Worm (Caenorhabditis elegans): ENCODE measurements around the gene med-1.

Gene med-1

ce11 chrX:12404729-12405128 is 25.7 kb upstream of the med-1 start:
- TF ChIP-seq mls-2 (tag; optimal IDR thresholded peaks at IDR 0.05) (no peak), ceh-83 (GFP tag; optimal IDR thresholded peaks at IDR 0.05) (no peak), lin-32 (GFP tag; optimal IDR thresholded peaks at IDR 0.05) (no peak), sptf-1 (tag; optimal IDR thresholded peaks at IDR 0.05) (no peak), unc-62 (GFP tag; optimal IDR thresholded peaks at IDR 0.05) (peak; percentile 54)

ce11 chrX:12406037-12406436 is 24.4 kb upstream of the med-1 start:
- TF ChIP-seq ces-1 (GFP tag; optimal IDR thresholded peaks at IDR 0.05) (no peak), M03D4.4 (tag; optimal IDR thresholded peaks at IDR 0.05) (no peak), cnd-1 (tag; optimal IDR thresholded peaks at IDR 0.05) (no peak), blmp-1 (tag; optimal IDR thresholded peaks at IDR 0.05) (no peak), ceh-83 (GFP tag; optimal IDR thresholded peaks at IDR 0.05) (no peak), ceh-43 (GFP tag; optimal IDR thresholded peaks at IDR 0.05) (no peak), nhr-237 (tag; optimal IDR thresholded peaks at IDR 0.05) (no peak), unc-120 (tag; optimal IDR thresholded peaks at IDR 0.05; ENCODE audit: poor library complexity, severe bottlenecking) (no peak), nhr-28 (tag; optimal IDR thresholded peaks at IDR 0.05) (no peak), unc-62 (GFP tag; optimal IDR thresholded peaks at IDR 0.05) (no peak)

- TF ChIP-seq unc-39 (tag; optimal IDR thresholded peaks at IDR 0.05) (no peak), elt-1 (tag; optimal IDR thresholded peaks at IDR 0.05; ENCODE audit: borderline replicate concordance, insufficient read depth) (no peak), lin-32 (GFP tag; optimal IDR thresholded peaks at IDR 0.05) (no peak), snpc-4 (tag; optimal IDR thresholded peaks at IDR 0.05) (no peak), elt-3 (tag; optimal IDR thresholded peaks at IDR 0.05) (no peak), pha-4 (tag; optimal IDR thresholded peaks at IDR 0.05) (no peak), mls-2 (tag; optimal IDR thresholded peaks at IDR 0.05) (no peak), ces-1 (GFP tag; optimal IDR thresholded peaks at IDR 0.05) (no peak), ceh-83 (GFP tag; optimal IDR thresholded peaks at IDR 0.05) (no peak)
Observed at ce11 chrX:12406592-12406991, 23.8 kb upstream of the med-1 start.

ce11 chrX:12407297-12407696 is 23.1 kb upstream of the med-1 start:
- no peak for TF ChIP-seq lin-32 (GFP tag; optimal IDR thresholded peaks at IDR 0.05)
- no peak for TF ChIP-seq M03D4.4 (tag; optimal IDR thresholded peaks at IDR 0.05)
- peak; percentile 98 for TF ChIP-seq ces-1 (GFP tag; optimal IDR thresholded peaks at IDR 0.05)
- peak; percentile 62 for TF ChIP-seq drap-1 (GFP tag; optimal IDR thresholded peaks at IDR 0.05)
- TF ChIP-seq sem-2 (GFP tag; optimal IDR thresholded peaks at IDR 0.05): no peak
- TF ChIP-seq unc-120 (tag; optimal IDR thresholded peaks at IDR 0.05; ENCODE audit: poor library complexity, severe bottlenecking): peak; percentile 32
- TF ChIP-seq lsy-2 (tag; optimal IDR thresholded peaks at IDR 0.05): no peak
- no peak for TF ChIP-seq nhr-2 (tag; optimal IDR thresholded peaks at IDR 0.05)
- TF ChIP-seq sptf-1 (tag; optimal IDR thresholded peaks at IDR 0.05): peak; percentile 71
- TF ChIP-seq mls-2 (tag; optimal IDR thresholded peaks at IDR 0.05): peak; percentile 33
- TF ChIP-seq blmp-1 (tag; optimal IDR thresholded peaks at IDR 0.05): no peak

- TF ChIP-seq sem-2 (GFP tag; optimal IDR thresholded peaks at IDR 0.05) (no peak), unc-39 (tag; optimal IDR thresholded peaks at IDR 0.05) (no peak), tbx-8 (GFP tag; optimal IDR thresholded peaks at IDR 0.05) (no peak), ceh-39 (tag; optimal IDR thresholded peaks at IDR 0.05) (no peak), sptf-1 (tag; optimal IDR thresholded peaks at IDR 0.05) (no peak), mls-2 (tag; optimal IDR thresholded peaks at IDR 0.05) (no peak), drap-1 (GFP tag; optimal IDR thresholded peaks at IDR 0.05) (no peak), hlh-1 (tag; optimal IDR thresholded peaks at IDR 0.05) (no peak), ces-1 (GFP tag; optimal IDR thresholded peaks at IDR 0.05) (no peak), elt-1 (tag; optimal IDR thresholded peaks at IDR 0.05; ENCODE audit: borderline replicate concordance, insufficient read depth) (no peak), nhr-12 (tag; optimal IDR thresholded peaks at IDR 0.05) (no peak)
Observed at ce11 chrX:12413941-12414340, 16.5 kb upstream of the med-1 start, which contains the start of gene lin-2. TSS of gene lin-2 (minus strand) at chrX:12414041.

- TF ChIP-seq bed-3 (GFP tag; optimal IDR thresholded peaks at IDR 0.05): no peak
- TF ChIP-seq tbx-8 (GFP tag; optimal IDR thresholded peaks at IDR 0.05): no peak
- TF ChIP-seq unc-62 (GFP tag; optimal IDR thresholded peaks at IDR 0.05): no peak
- peak; percentile 94 for TF ChIP-seq hlh-1 (tag; optimal IDR thresholded peaks at IDR 0.05)
Observed at ce11 chrX:12415832-12416231, 14.6 kb upstream of the med-1 start.

ce11 chrX:12422580-12422979 is 7.8 kb upstream of the med-1 start:
- no peak for TF ChIP-seq ham-2 (GFP tag; optimal IDR thresholded peaks at IDR 0.05)
- no peak for TF ChIP-seq unc-120 (tag; optimal IDR thresholded peaks at IDR 0.05; ENCODE audit: poor library complexity, severe bottlenecking)
- no peak for TF ChIP-seq flh-1 (GFP tag; optimal IDR thresholded peaks at IDR 0.05)
- no peak for TF ChIP-seq ces-1 (GFP tag; optimal IDR thresholded peaks at IDR 0.05)
- TF ChIP-seq ceh-39 (tag; optimal IDR thresholded peaks at IDR 0.05): no peak
- no peak for TF ChIP-seq lin-32 (GFP tag; optimal IDR thresholded peaks at IDR 0.05)
- TF ChIP-seq mls-2 (tag; optimal IDR thresholded peaks at IDR 0.05): no peak
- no peak for TF ChIP-seq sptf-1 (tag; optimal IDR thresholded peaks at IDR 0.05)
- no peak for TF ChIP-seq mep-1 (tag; optimal IDR thresholded peaks at IDR 0.05)
- TF ChIP-seq ztf-11 (tag; optimal IDR thresholded peaks at IDR 0.05): no peak
- TF ChIP-seq nhr-12 (tag; optimal IDR thresholded peaks at IDR 0.05): no peak
- no peak for TF ChIP-seq lin-13 (tag; optimal IDR thresholded peaks at IDR 0.05)
- no peak for TF ChIP-seq snpc-4 (tag; optimal IDR thresholded peaks at IDR 0.05)
- no peak for TF ChIP-seq bed-3 (GFP tag; optimal IDR thresholded peaks at IDR 0.05)
- TF ChIP-seq unc-39 (tag; optimal IDR thresholded peaks at IDR 0.05): no peak
- TF ChIP-seq elt-3 (tag; optimal IDR thresholded peaks at IDR 0.05): no peak
